Fruit fly (Drosophila melanogaster): Measurements from ENCODE around the gene CG5880.

Gene CG5880

dm6 chr3R:27092843-27093242 is 23.7 kb upstream of the CG5880 start, which contains the start of gene CG14258:
Gene CG14258 (plus strand): TSS chr3R:27093143.
- no peak for TF ChIP-seq CG6808 (GFP tag; optimal IDR thresholded peaks at IDR 0.05)
- TF ChIP-seq pdm3 (GFP tag; optimal IDR thresholded peaks at IDR 0.05): no peak
- TF ChIP-seq lz (GFP tag; optimal IDR thresholded peaks at IDR 0.05): no peak
- TF ChIP-seq CG3919 (GFP tag; optimal IDR thresholded peaks at IDR 0.05): no peak
- TF ChIP-seq Sox102F (GFP tag; optimal IDR thresholded peaks at IDR 0.05): no peak
- TF ChIP-seq CG11902 (GFP tag; optimal IDR thresholded peaks at IDR 0.05): no peak
- no peak for TF ChIP-seq Eip78C (GFP tag)
- no peak for TF ChIP-seq eg (GFP tag; IDR thresholded peaks at IDR 0.05)
- TF ChIP-seq dac (GFP tag; optimal IDR thresholded peaks at IDR 0.05): no peak
- no peak for TF ChIP-seq CG34406 (GFP tag; optimal IDR thresholded peaks at IDR 0.05)

- TF ChIP-seq net (GFP tag; optimal IDR thresholded peaks at IDR 0.05): no peak
- TF ChIP-seq vri (GFP tag; optimal IDR thresholded peaks at IDR 0.05): no peak
- TF ChIP-seq pdm3 (GFP tag; optimal IDR thresholded peaks at IDR 0.05): no peak
- TF ChIP-seq CG10631 (GFP tag; optimal IDR thresholded peaks at IDR 0.05): no peak
- no peak for TF ChIP-seq Ets21C (GFP tag; optimal IDR thresholded peaks at IDR 0.05)
- TF ChIP-seq CG1621 (tag; optimal IDR thresholded peaks at IDR 0.05): no peak
- no peak for TF ChIP-seq CG8119 (GFP tag; IDR thresholded peaks at IDR 0.05)
Observed at dm6 chr3R:27094233-27094632, 22.3 kb upstream of the CG5880 start, which contains the start of gene CG14259. Gene CG14259 (plus strand): TSS chr3R:27094533.

- TF ChIP-seq CG16779 (tag; optimal IDR thresholded peaks at IDR 0.05) (no peak), svp (GFP tag) (no peak), Met (GFP tag; optimal IDR thresholded peaks at IDR 0.05) (no peak), CG3032 (tag; optimal IDR thresholded peaks at IDR 0.05) (no peak), CG6808 (GFP tag; optimal IDR thresholded peaks at IDR 0.05) (no peak), CG10669 (GFP tag; optimal IDR thresholded peaks at IDR 0.05) (no peak)
Observed at dm6 chr3R:27098638-27099037, 17.9 kb upstream of the CG5880 start.

- TF ChIP-seq CG11762 (GFP tag; optimal IDR thresholded peaks at IDR 0.05; ENCODE audit: insufficient read depth) (no peak), Smox (GFP tag; optimal IDR thresholded peaks at IDR 0.05) (no peak), cyc (GFP tag; optimal IDR thresholded peaks at IDR 0.05) (no peak), CG34406 (GFP tag; optimal IDR thresholded peaks at IDR 0.05) (no peak), CG11294 (GFP tag; IDR thresholded peaks at IDR 0.05) (no peak), pdm3 (GFP tag; optimal IDR thresholded peaks at IDR 0.05) (no peak), fd59A (GFP tag; optimal IDR thresholded peaks at IDR 0.05) (no peak), Hr38 (GFP tag; optimal IDR thresholded peaks at IDR 0.05) (no peak), CG31627 (GFP tag; optimal IDR thresholded peaks at IDR 0.05) (no peak), Hr4 (GFP tag; optimal IDR thresholded peaks at IDR 0.05) (no peak), CG9139 (GFP tag; optimal IDR thresholded peaks at IDR 0.05) (no peak), CG6792 (GFP tag; optimal IDR thresholded peaks at IDR 0.05) (no peak), ss (GFP tag; optimal IDR thresholded peaks at IDR 0.05) (no peak), salr (GFP tag; optimal IDR thresholded peaks at IDR 0.05) (no peak), Eip78C (GFP tag) (no peak), achi (GFP tag; optimal IDR thresholded peaks at IDR 0.05) (no peak), CG32006 (GFP tag; optimal IDR thresholded peaks at IDR 0.05) (no peak), Lpt (GFP tag; optimal IDR thresholded peaks at IDR 0.05) (no peak), dsx (GFP tag; optimal IDR thresholded peaks at IDR 0.05; ENCODE audit: poor library complexity, severe bottlenecking) (no peak)
Observed at dm6 chr3R:27099579-27099978, 17.0 kb upstream of the CG5880 start, which contains the start of gene eater. Gene eater (minus strand): TSS chr3R:27099679.

Data from whole organism, prepupa.